Fruit fly (Drosophila melanogaster) whole organism, embryonic: ENCODE data around the gene RpS14a.

Source experiments
- B-H2 ChIP-seq: fragments of 200-800 bp; sonication (Bioruptor generic); optimal IDR thresholded peaks from 2 replicates; lab custom pipeline; 2018; ENCODE audit warnings: missing biosample characterization, mild to moderate bottlenecking, missing genetic modification characterization
- C15 ChIP-seq: fragments of 200-800 bp; sonication (Bioruptor generic); IDR thresholded peaks from 3 replicates; pipeline ENCODE4 v1.3.6; 2022; ENCODE audit warnings: missing biosample characterization, missing genetic modification characterization
- CG10274 ChIP-seq: fragments of 200-800 bp; sonication (Bioruptor generic); optimal IDR thresholded peaks from 3 replicates; lab custom pipeline; 2017; ENCODE audit warnings: missing biosample characterization, mild to moderate bottlenecking, missing genetic modification characterization
- CG15269 ChIP-seq: fragments of 200-800 bp; sonication (Bioruptor generic); optimal IDR thresholded peaks from 2 replicates; lab custom pipeline; 2018; ENCODE audit warnings: missing biosample characterization, mild to moderate bottlenecking, missing genetic modification characterization, moderate library complexity
- CG1647 ChIP-seq: fragments of 200-800 bp; sonication (Bioruptor generic); optimal IDR thresholded peaks from 3 replicates; lab custom pipeline; 2016; ENCODE audit warnings: missing biosample characterization, missing genetic modification characterization
- CG18476 ChIP-seq: fragments of 200-800 bp; sonication (Bioruptor generic); optimal IDR thresholded peaks from 2 replicates; lab custom pipeline; 2016; ENCODE audit warnings: missing biosample characterization, mild to moderate bottlenecking, missing genetic modification characterization
- CG18599 ChIP-seq: fragments of 200-800 bp; sonication (Bioruptor generic); optimal IDR thresholded peaks from 3 replicates; lab custom pipeline; 2017; ENCODE audit warnings: missing biosample characterization, missing genetic modification characterization, mild to moderate bottlenecking, moderate library complexity, missing genetic modification reagents
- CG18764 ChIP-seq: fragments of 200-800 bp; sonication (Bioruptor generic); optimal IDR thresholded peaks from 3 replicates; lab custom pipeline; 2016; ENCODE audit warnings: missing biosample characterization, missing genetic modification characterization
- CG31365 ChIP-seq: fragments of 200-800 bp; sonication (Bioruptor generic); optimal IDR thresholded peaks from 2 replicates; lab custom pipeline; 2018; ENCODE audit warnings: missing biosample characterization, mild to moderate bottlenecking, missing genetic modification characterization
- CG7372 ChIP-seq: fragments of 200-800 bp; sonication (Bioruptor generic); IDR thresholded peaks from 2 replicates; pipeline ENCODE4 v1.3.6; 2022; ENCODE audit warnings: missing biosample characterization, missing genetic modification characterization
- CG7963 ChIP-seq: fragments of 200-800 bp; sonication (Bioruptor generic); IDR thresholded peaks from 3 replicates; pipeline ENCODE4 v1.3.6; 2022; ENCODE audit warnings: missing biosample characterization, missing genetic modification characterization; ENCODE audit not compliant: partially characterized antibody
- CG9932 ChIP-seq: fragments of 200-800 bp; sonication (Bioruptor generic); IDR thresholded peaks from 2 replicates; pipeline ENCODE4 v1.3.6; 2022; ENCODE audit warnings: missing biosample characterization, missing genetic modification characterization
- CrebB ChIP-seq: fragments of 200-800 bp; sonication (Bioruptor generic); optimal IDR thresholded peaks from 3 replicates; lab custom pipeline; 2018; ENCODE audit warnings: missing biosample characterization, mild to moderate bottlenecking, missing genetic modification characterization
- D ChIP-seq, 2 experiments: fragments of 200-800 bp in 1 of 2; fragments of >200 bp in 1 of 2; sonication (Bioruptor generic) in 1 of 2; optimal IDR thresholded peaks; 2 replicates in 1 of 2; 3 replicates in 1 of 2; lab custom pipeline; 2017; ENCODE audit warnings: mild to moderate bottlenecking in 1 of 2, missing biosample characterization in 1 of 2, missing genetic modification characterization in 1 of 2, missing genetic modification reagents in 1 of 2
- D19A ChIP-seq: fragments of 200-800 bp; optimal IDR thresholded peaks from 3 replicates; lab custom pipeline; 2019; ENCODE audit warnings: missing biosample characterization, mild to moderate bottlenecking, missing genetic modification characterization, moderate library complexity
- Elba2 ChIP-seq: fragments of 200-800 bp; sonication (Bioruptor generic); optimal IDR thresholded peaks from 3 replicates; lab custom pipeline; 2016; ENCODE audit warnings: missing biosample characterization, missing genetic modification characterization
- Fer3 ChIP-seq: fragments of 200-800 bp; sonication (Bioruptor generic); optimal IDR thresholded peaks from 2 replicates; lab custom pipeline; 2018; ENCODE audit warnings: missing biosample characterization, mild to moderate bottlenecking, missing genetic modification characterization, moderate library complexity
- GATAe ChIP-seq: fragments of 200-800 bp; sonication (Bioruptor generic); conservative IDR thresholded peaks from 2 replicates; pipeline ENCODE4 v1.3.6; 2022; ENCODE audit warnings: missing biosample characterization, missing genetic modification characterization
- Gug ChIP-seq: fragments of 200-800 bp; sonication (Bioruptor generic); IDR thresholded peaks from 4 replicates; pipeline ENCODE4 v1.3.6; 2022; ENCODE audit warnings: missing biosample characterization, missing genetic modification characterization
- H15 ChIP-seq: fragments of 200-800 bp; sonication (Bioruptor generic); IDR thresholded peaks from 3 replicates; pipeline ENCODE4 v1.3.6; 2022; ENCODE audit warnings: missing biosample characterization, missing genetic modification characterization
- HmgD ChIP-seq: fragments of 200-800 bp; sonication (Bioruptor generic); optimal IDR thresholded peaks from 3 replicates; lab custom pipeline; 2016; ENCODE audit warnings: missing biosample characterization, missing genetic modification characterization
- Kr ChIP-seq: fragments of 200-800 bp; sonication (Bioruptor generic); optimal IDR thresholded peaks from 2 replicates; lab custom pipeline; 2017; ENCODE audit warnings: missing biosample characterization, mild to moderate bottlenecking, missing genetic modification characterization
- Oaz ChIP-seq: fragments of 200-800 bp; sonication (Bioruptor generic); IDR thresholded peaks from 2 replicates; pipeline ENCODE4 v1.3.6; 2022; ENCODE audit warnings: missing biosample characterization, missing genetic modification characterization
- Oli ChIP-seq: fragments of 200-800 bp; sonication (Bioruptor generic); optimal IDR thresholded peaks from 2 replicates; lab custom pipeline; 2018; ENCODE audit warnings: missing biosample characterization, mild to moderate bottlenecking, missing genetic modification characterization, moderate library complexity
- Scr ChIP-seq: fragments of 200-800 bp; sonication (Bioruptor generic); IDR thresholded peaks from 2 replicates; pipeline ENCODE4 v1.3.6; 2022; ENCODE audit warnings: missing biosample characterization, missing genetic modification characterization; ENCODE audit not compliant: partially characterized antibody
- Sin3A ChIP-seq: fragments of >200 bp; optimal IDR thresholded peaks from 2 replicates; lab custom pipeline; 2018
- Xrp1 ChIP-seq: fragments of 200-800 bp; sonication (Bioruptor generic); IDR thresholded peaks from 2 replicates; pipeline ENCODE4 v1.3.6; 2022; ENCODE audit warnings: missing biosample characterization, missing genetic modification characterization
- ash1 ChIP-seq: fragments of 200-800 bp; sonication (Bioruptor generic); optimal IDR thresholded peaks from 2 replicates; lab custom pipeline; 2018; ENCODE audit warnings: missing biosample characterization, mild to moderate bottlenecking, missing genetic modification characterization
- bowl ChIP-seq: fragments of 200-800 bp; sonication (Bioruptor generic); IDR thresholded peaks from 2 replicates; pipeline ENCODE4 v1.3.6; 2022; ENCODE audit warnings: missing biosample characterization, missing genetic modification characterization
- chif ChIP-seq, 2 experiments: fragments of 200-800 bp; sonication (Bioruptor generic); optimal IDR thresholded peaks; 3 replicates each; lab custom pipeline; 2016; ENCODE audit warnings: missing biosample characterization in 2 of 2, missing genetic modification characterization in 2 of 2
- dan ChIP-seq: fragments of 200-800 bp; sonication (Bioruptor generic); IDR thresholded peaks from 2 replicates; pipeline ENCODE4 v1.3.6; 2022; ENCODE audit warnings: missing biosample characterization, missing genetic modification characterization
- disco-r ChIP-seq: fragments of 200-800 bp; sonication (Bioruptor generic); optimal IDR thresholded peaks from 2 replicates; lab custom pipeline; 2016; ENCODE audit warnings: missing biosample characterization, missing genetic modification characterization
- grn ChIP-seq: fragments of 200-800 bp; sonication (Bioruptor generic); optimal IDR thresholded peaks from 3 replicates; lab custom pipeline; 2017; ENCODE audit warnings: missing biosample characterization, missing genetic modification characterization
- insv ChIP-seq, 2 experiments: fragments of 200-800 bp; sonication (Bioruptor generic); optimal IDR thresholded peaks; 3 replicates each; lab custom pipeline; 2016 to 2018; ENCODE audit warnings: missing biosample characterization in 2 of 2, missing genetic modification characterization in 2 of 2
- nerfin-1 ChIP-seq: fragments of 200-800 bp; sonication (Bioruptor generic); optimal IDR thresholded peaks from 3 replicates; lab custom pipeline; 2019; ENCODE audit warnings: missing biosample characterization, mild to moderate bottlenecking, missing genetic modification characterization, moderate library complexity
- pita ChIP-seq: fragments of 200-800 bp; sonication (Bioruptor generic); optimal IDR thresholded peaks from 2 replicates; lab custom pipeline; 2017; ENCODE audit warnings: missing biosample characterization, mild to moderate bottlenecking, missing genetic modification characterization
- sd ChIP-seq: fragments of 200-800 bp; sonication (Bioruptor generic); optimal IDR thresholded peaks from 3 replicates; lab custom pipeline; 2018; ENCODE audit warnings: missing biosample characterization, mild to moderate bottlenecking, missing genetic modification characterization, moderate library complexity
- tin ChIP-seq: fragments of 200-800 bp; sonication (Bioruptor generic); optimal IDR thresholded peaks from 3 replicates; lab custom pipeline; 2016; ENCODE audit warnings: missing biosample characterization, missing genetic modification characterization
- toy ChIP-seq: fragments of 200-800 bp; sonication (Bioruptor generic); IDR thresholded peaks from 2 replicates; pipeline ENCODE4 v1.3.6; 2022; ENCODE audit warnings: missing biosample characterization, missing genetic modification characterization
- unc-4 ChIP-seq: fragments of 200-800 bp; sonication (Bioruptor generic); IDR thresholded peaks from 2 replicates; pipeline ENCODE4 v1.3.6; 2022; ENCODE audit warnings: missing biosample characterization, missing genetic modification characterization; ENCODE audit not compliant: partially characterized antibody
- wor ChIP-seq: fragments of 200-800 bp; sonication (Bioruptor generic); IDR thresholded peaks from 2 replicates; pipeline ENCODE4 v1.3.6; 2022; ENCODE audit warnings: missing biosample characterization, missing genetic modification characterization

RpS14a gene

dm6 chrX:7933210-7933915 lies at the start of gene RpS14a, which contains the start of gene Dhdds (continued):
- TF ChIP-seq CG7372 (GFP tag; lab: Robert Waterston, UW) (no peak), nerfin-1 (peak; percentile 44), Oli (tag; lab: Kevin White, UChicago) (peak; percentile 33), ash1 (GFP tag; lab: Kevin White, UChicago) (no peak), wor (GFP tag; lab: Robert Waterston, UW) (no peak), CG10274 (GFP tag; lab: Kevin White, UChicago) (peak; percentile 33), D (optimal IDR thresholded peaks at IDR 0.05; lab: Kevin White, UChicago) (no peak), D (GFP tag; optimal IDR thresholded peaks at IDR 0.05; lab: Kevin White, UChicago) (peak; percentile 62), Gug (GFP tag; lab: Robert Waterston, UW) (0 out of 4 replicates have a peak, but pooled peaks have one; percentile 11), CG18599 (peak; percentile 67), dan (no peak), CG18764 (GFP tag; lab: Kevin White, UChicago) (peak; percentile 25), Elba2 (GFP tag; lab: Kevin White, UChicago) (peak; percentile 25), CG9932 (GFP tag; lab: Robert Waterston, UW) (no peak), B-H2 (GFP tag; lab: Kevin White, UChicago) (no peak), D19A (tag; lab: Kevin White, UChicago) (no peak), CrebB (peak; percentile 52), unc-4 (peak; percentile 71), CG18476 (GFP tag; lab: Kevin White, UChicago) (peak; percentile 44), bowl (no peak), grn (GFP tag; lab: Kevin White, UChicago) (peak; percentile 5), CG1647 (no peak), H15 (GFP tag; lab: Robert Waterston, UW) (0 out of 3 replicates have a peak, but pooled peaks have one; percentile 54), Oaz (GFP tag; lab: Robert Waterston, UW) (no peak), insv (GFP tag; optimal IDR thresholded peaks at IDR 0.05; lab: Kevin White, UChicago) (peak in 1 of 2 experiments; percentile 67), CG15269 (tag; lab: Kevin White, UChicago) (peak; percentile 38), disco-r (GFP tag; lab: Kevin White, UChicago) (no peak), Fer3 (peak; percentile 24), CG31365 (tag; lab: Kevin White, UChicago) (peak; percentile 11), Xrp1 (GFP tag; lab: Robert Waterston, UW) (no peak), C15 (no peak), pita (GFP tag; lab: Kevin White, UChicago) (peak; percentile 86), sd (tag; lab: Kevin White, UChicago) (peak; percentile 9), GATAe (GFP tag; lab: Robert Waterston, UW) (no peak), chif (GFP tag; optimal IDR thresholded peaks at IDR 0.05; lab: Kevin White, UChicago) (peak; percentile 12 to 59), HmgD (GFP tag; lab: Kevin White, UChicago) (peak; percentile 1), toy (GFP tag; lab: Robert Waterston, UW) (no peak), Sin3A (lab: Kevin White, UChicago) (peak; percentile 100), Kr (no peak), CG7963 (GFP tag; lab: Robert Waterston, UW) (peak; percentile 44; the same call in 1 of the 3 replicates), tin (GFP tag; lab: Kevin White, UChicago) (peak; percentile 17), Scr (peak; percentile 88)
